Worm (Caenorhabditis elegans) whole organism, L4/young adult: ENCODE data around the gene C25F6.1.

Experiments used
- W03F9.2 ChIP-seq: fragments of 150-350 bp; optimal IDR thresholded peaks from 2 replicates; lab custom pipeline; 2014; ENCODE audit warnings: missing biosample characterization, missing genetic modification characterization
- dao-5 ChIP-seq: sonication (generic microtip); optimal IDR thresholded peaks from 2 replicates; lab custom pipeline; 2016; ENCODE audit warnings: missing genotype, missing genetic modification characterization, moderate library complexity, missing compliant biosample characterization
- him-1 ChIP-seq: sonication (generic microtip); optimal IDR thresholded peaks from 2 replicates; lab custom pipeline; 2016; ENCODE audit warnings: missing genotype, missing genetic modification reagents, missing genetic modification characterization, missing compliant biosample characterization

- no peak for TF ChIP-seq W03F9.2 (tag; lab: Kevin White, UChicago)
- TF ChIP-seq dao-5 (tag; lab: Kevin White, UChicago): no peak
- TF ChIP-seq him-1 (tag; lab: Kevin White, UChicago): no peak
Measured at ce11 chrX:5451706-5452105, 34.6 kb upstream of the C25F6.1 start.
